Fruit fly (Drosophila melanogaster) whole organism, pupa: ENCODE measurements around the gene par-6.
A peak's percentile ranks its signal among the peaks of the same experiment; 100 is the strongest.

Source experiments
- CG10348 ChIP-seq: fragments of 200-800 bp; sonication (Bioruptor generic); IDR thresholded peaks from 2 replicates; pipeline ENCODE4 v1.3.6; 2022; ENCODE audit warnings: missing biosample characterization, missing genetic modification characterization
- CG12605 ChIP-seq: fragments of 200-800 bp; sonication (Bioruptor generic); IDR thresholded peaks from 2 replicates; pipeline ENCODE4 v1.3.6; 2022; ENCODE audit warnings: missing biosample characterization, missing genetic modification characterization
- CG13204 ChIP-seq: fragments of 200-800 bp; sonication (Bioruptor generic); optimal IDR thresholded peaks from 2 replicates; lab custom pipeline; 2018; ENCODE audit warnings: missing biosample characterization, mild to moderate bottlenecking, missing genetic modification characterization, moderate library complexity
- CG14655 ChIP-seq: fragments of 200-800 bp; sonication (Bioruptor generic); optimal IDR thresholded peaks from 3 replicates; lab custom pipeline; 2017; ENCODE audit warnings: mild to moderate bottlenecking, missing biosample characterization, missing genetic modification reagents, missing genetic modification characterization
- CG15710 ChIP-seq: fragments of 200-800 bp; sonication (Bioruptor generic); optimal IDR thresholded peaks from 2 replicates; lab custom pipeline; 2018; ENCODE audit warnings: missing biosample characterization, mild to moderate bottlenecking, missing genetic modification characterization, moderate library complexity
- CG17806 ChIP-seq: fragments of 200-800 bp; sonication (Bioruptor generic); optimal IDR thresholded peaks from 2 replicates; lab custom pipeline; 2018; ENCODE audit warnings: missing biosample characterization, mild to moderate bottlenecking, missing genetic modification characterization, moderate library complexity
- CG32121 ChIP-seq: fragments of 200-800 bp; sonication (Bioruptor generic); IDR thresholded peaks from 2 replicates; pipeline ENCODE4 v1.3.6; 2022; ENCODE audit warnings: missing biosample characterization, missing genetic modification characterization
- CG34367 ChIP-seq: fragments of 200-800 bp; sonication (Bioruptor generic); optimal IDR thresholded peaks from 2 replicates; lab custom pipeline; 2018; ENCODE audit warnings: missing biosample characterization, mild to moderate bottlenecking, missing genetic modification characterization
- CG4496 ChIP-seq: fragments of 200-800 bp; sonication (Bioruptor generic); IDR thresholded peaks from 3 replicates; pipeline ENCODE4 v1.3.6; 2022; ENCODE audit warnings: missing biosample characterization, missing genetic modification characterization
- CG8159 ChIP-seq: fragments of 200-800 bp; sonication (Bioruptor generic); optimal IDR thresholded peaks from 3 replicates; lab custom pipeline; 2018; ENCODE audit warnings: missing biosample characterization, mild to moderate bottlenecking, missing genetic modification characterization, moderate library complexity
- CG8301 ChIP-seq: fragments of 200-800 bp; sonication (Bioruptor generic); optimal IDR thresholded peaks from 2 replicates; lab custom pipeline; 2018; ENCODE audit warnings: missing biosample characterization, mild to moderate bottlenecking, missing genetic modification characterization
- CG9948 ChIP-seq: fragments of 200-800 bp; sonication (Bioruptor generic); optimal IDR thresholded peaks from 2 replicates; lab custom pipeline; 2018; ENCODE audit warnings: missing biosample characterization, mild to moderate bottlenecking, missing genetic modification characterization, moderate library complexity
- D1 ChIP-seq: fragments of 200-800 bp; sonication (Bioruptor generic); optimal IDR thresholded peaks from 2 replicates; lab custom pipeline; 2018; ENCODE audit warnings: missing biosample characterization, mild to moderate bottlenecking, missing genetic modification characterization, moderate library complexity
- EcR ChIP-seq: fragments of 200-800 bp; sonication (Bioruptor generic); optimal IDR thresholded peaks from 3 replicates; lab custom pipeline; 2019; ENCODE audit warnings: missing biosample characterization, missing genetic modification characterization, mild to moderate bottlenecking, moderate library complexity, missing genetic modification reagents
- Ets98B ChIP-seq: fragments of 200-800 bp; sonication (Bioruptor generic); IDR thresholded peaks from 2 replicates; pipeline ENCODE4 v1.3.6; 2022; ENCODE audit warnings: missing biosample characterization, missing genetic modification characterization
- Pif1A ChIP-seq: fragments of 200-800 bp; sonication (Bioruptor generic); optimal IDR thresholded peaks from 3 replicates; lab custom pipeline; 2016; ENCODE audit warnings: missing biosample characterization, missing genetic modification characterization
- Pif1B ChIP-seq: fragments of 200-800 bp; sonication (Bioruptor generic); optimal IDR thresholded peaks from 3 replicates; lab custom pipeline; 2016; ENCODE audit warnings: missing biosample characterization, missing genetic modification characterization
- Snoo ChIP-seq: fragments of 200-800 bp; sonication (Bioruptor generic); optimal IDR thresholded peaks from 3 replicates; lab custom pipeline; 2017; ENCODE audit warnings: missing biosample characterization, mild to moderate bottlenecking, missing genetic modification characterization, inconsistent platforms
- fd96Ca ChIP-seq: fragments of 200-800 bp; sonication (Bioruptor generic); IDR thresholded peaks from 3 replicates; pipeline ENCODE4 v1.3.6; 2022; ENCODE audit warnings: missing biosample characterization, missing genetic modification characterization
- gl ChIP-seq: fragments of 200-800 bp; sonication (Bioruptor generic); optimal IDR thresholded peaks from 2 replicates; lab custom pipeline; 2018; ENCODE audit warnings: missing biosample characterization, mild to moderate bottlenecking, missing genetic modification characterization
- rn ChIP-seq: fragments of 200-800 bp; sonication (Bioruptor generic); IDR thresholded peaks from 2 replicates; pipeline ENCODE4 v1.3.6; 2022; ENCODE audit warnings: missing biosample characterization, missing genetic modification characterization

par-6 gene

dm6 chrX:17683506-17683858 lies 19.7 kb upstream of the par-6 start:
- TF ChIP-seq CG8159 (no peak), EcR (peak; percentile 8)
- TF ChIP-seq, all 21 proteins: peak for 1

dm6 chrX:17686179-17686578 lies 17.0 kb upstream of the par-6 start:
- TF ChIP-seq CG14655 (GFP tag; lab: Kevin White, UChicago) (peak; percentile 74), CG12605 (GFP tag; lab: Robert Waterston, UW) (no peak), CG15710 (peak; percentile 34), CG8159 (peak; percentile 55), Pif1B (peak; percentile 14), CG34367 (tag; lab: Kevin White, UChicago) (no peak), CG4496 (GFP tag; lab: Robert Waterston, UW) (no peak), Pif1A (no peak), CG8301 (peak; percentile 53), CG17806 (tag; lab: Kevin White, UChicago) (peak; percentile 0), CG10348 (GFP tag; lab: Robert Waterston, UW) (no peak), CG9948 (tag; lab: Kevin White, UChicago) (peak; percentile 16)

- TF ChIP-seq CG8301 (peak; percentile 18), CG32121 (peak; percentile 49), fd96Ca (GFP tag; lab: Robert Waterston, UW) (no peak), CG15710 (no peak), Pif1A (no peak), CG4496 (GFP tag; lab: Robert Waterston, UW) (no peak), Ets98B (GFP tag; lab: Robert Waterston, UW) (no peak), Snoo (tag; lab: Kevin White, UChicago) (no peak), CG12605 (GFP tag; lab: Robert Waterston, UW) (no peak), CG14655 (GFP tag; lab: Kevin White, UChicago) (peak; percentile 41), D1 (tag; lab: Kevin White, UChicago) (no peak), CG13204 (GFP tag; lab: Kevin White, UChicago) (no peak), gl (tag; lab: Kevin White, UChicago) (no peak), CG8159 (no peak), Pif1B (no peak), CG10348 (GFP tag; lab: Robert Waterston, UW) (no peak), CG9948 (tag; lab: Kevin White, UChicago) (no peak), CG34367 (tag; lab: Kevin White, UChicago) (no peak), EcR (no peak), CG17806 (tag; lab: Kevin White, UChicago) (no peak), rn (GFP tag; lab: Robert Waterston, UW) (no peak)
These were observed 10.4 kb upstream of the par-6 start for dm6 chrX:17692729-17693128.

dm6 chrX:17693981-17694872 lies 8.9 kb upstream of the par-6 start:
- TF ChIP-seq CG15710 = no peak
- peak; percentile 37 for TF ChIP-seq Pif1A
- TF ChIP-seq D1 (tag; lab: Kevin White, UChicago) = no peak
- TF ChIP-seq fd96Ca (GFP tag; lab: Robert Waterston, UW) = peak; percentile 71
- no peak for TF ChIP-seq Snoo (tag; lab: Kevin White, UChicago)
- TF ChIP-seq CG32121 = peak; percentile 33; the same call in 1 of the 2 replicates
- no peak for TF ChIP-seq CG8159
- TF ChIP-seq gl (tag; lab: Kevin White, UChicago) = no peak
- peak; percentile 60; the same call in 2 of the 3 replicates for TF ChIP-seq CG4496 (GFP tag; lab: Robert Waterston, UW)
- TF ChIP-seq Pif1B = peak; percentile 58
- no peak for TF ChIP-seq CG9948 (tag; lab: Kevin White, UChicago)
- TF ChIP-seq CG12605 (GFP tag; lab: Robert Waterston, UW) = 0 out of 2 replicates have a peak, but pooled peaks have one; percentile 12
- TF ChIP-seq Ets98B (GFP tag; lab: Robert Waterston, UW) = peak; percentile 35; the same call in 1 of the 2 replicates
- TF ChIP-seq, all 21 proteins: peak for 7

- TF ChIP-seq CG8159 (peak; percentile 29), CG14655 (GFP tag; lab: Kevin White, UChicago) (peak; percentile 50), CG8301 (peak; percentile 28), CG15710 (peak; percentile 11), CG34367 (tag; lab: Kevin White, UChicago) (no peak), CG32121 (peak; percentile 64), Ets98B (GFP tag; lab: Robert Waterston, UW) (peak; percentile 20), EcR (no peak), CG4496 (GFP tag; lab: Robert Waterston, UW) (peak; percentile 54), CG17806 (tag; lab: Kevin White, UChicago) (peak; percentile 10), fd96Ca (GFP tag; lab: Robert Waterston, UW) (peak; percentile 64; the same call in 2 of the 3 replicates)
These were observed 8.2 kb upstream of the par-6 start for dm6 chrX:17694873-17695446.

- TF ChIP-seq D1 (tag; lab: Kevin White, UChicago) = peak; percentile 42
- TF ChIP-seq EcR = peak; percentile 75
- no peak for TF ChIP-seq CG13204 (GFP tag; lab: Kevin White, UChicago)
These were observed 7.5 kb upstream of the par-6 start for dm6 chrX:17695641-17696040.
